Worm (Caenorhabditis elegans) whole organism, L3 larva: ENCODE results near the gene K06A9.1.

Source experiments
- R02D3.7 ChIP-seq: fragments of 150-350 bp; optimal IDR thresholded peaks from 2 replicates; lab custom pipeline; 2014; ENCODE audit warnings: missing biosample characterization, missing genetic modification characterization
- ZK546.5 ChIP-seq: sonication (generic microtip); optimal IDR thresholded peaks from 2 replicates; lab custom pipeline; 2017; ENCODE audit warnings: missing biosample characterization, missing genetic modification characterization
- aly-2 ChIP-seq: fragments of 150-350 bp; optimal IDR thresholded peaks from 2 replicates; lab custom pipeline; 2014; ENCODE audit warnings: missing biosample characterization, missing genetic modification characterization
- ama-1 ChIP-seq: fragments of 150-350 bp; optimal IDR thresholded peaks from 2 replicates; lab custom pipeline; 2018
- ceh-16 ChIP-seq: sonication (generic microtip); optimal IDR thresholded peaks from 2 replicates; lab custom pipeline; 2017; ENCODE audit warnings: missing biosample characterization, missing genetic modification characterization
- ceh-9 ChIP-seq: sonication (generic microtip); optimal IDR thresholded peaks from 2 replicates; lab custom pipeline; 2018; ENCODE audit warnings: missing biosample characterization, missing genetic modification characterization
- daf-12 ChIP-seq: fragments of 150-350 bp; optimal IDR thresholded peaks from 2 replicates; lab custom pipeline; 2014; ENCODE audit warnings: missing biosample characterization, missing genetic modification reagents, missing genetic modification characterization
- egl-5 ChIP-seq: fragments of 150-350 bp; optimal IDR thresholded peaks from 2 replicates; lab custom pipeline; 2017; ENCODE audit warnings: missing biosample characterization, missing genetic modification reagents, missing genetic modification characterization, inconsistent platforms
- elt-1 ChIP-seq: fragments of 150-350 bp; optimal IDR thresholded peaks from 2 replicates; lab custom pipeline; 2014; ENCODE audit warnings: missing biosample characterization, missing genetic modification characterization
- elt-2 ChIP-seq: sonication (generic microtip); optimal IDR thresholded peaks from 2 replicates; lab custom pipeline; 2016; ENCODE audit warnings: missing genetic modification reagents, mild to moderate bottlenecking, missing genetic modification characterization, missing compliant biosample characterization
- elt-3 ChIP-seq, 3 experiments: fragments of 150-350 bp in 1 of 3; sonication (generic microtip) in 2 of 3; optimal IDR thresholded peaks; 2 replicates in 2 of 3; 4 replicates in 1 of 3; lab custom pipeline; 2014 to 2017; ENCODE audit warnings: missing biosample characterization in 3 of 3, missing genetic modification characterization in 3 of 3
- fkh-10 ChIP-seq: sonication (generic microtip); optimal IDR thresholded peaks from 2 replicates; lab custom pipeline; 2017; ENCODE audit warnings: missing biosample characterization, missing genetic modification reagents, missing genetic modification characterization
- fos-1 ChIP-seq: fragments of 150-350 bp; optimal IDR thresholded peaks from 2 replicates; lab custom pipeline; 2014; ENCODE audit warnings: missing biosample characterization, missing genetic modification characterization
- hmg-11 ChIP-seq: sonication (generic microtip); optimal IDR thresholded peaks from 2 replicates; lab custom pipeline; 2016; ENCODE audit warnings: missing genetic modification characterization, missing compliant biosample characterization
- jun-1 ChIP-seq: fragments of 150-350 bp; optimal IDR thresholded peaks from 2 replicates; lab custom pipeline; 2014; ENCODE audit warnings: missing biosample characterization, missing genetic modification reagents, missing genetic modification characterization
- lin-39 ChIP-seq: fragments of 150-350 bp; optimal IDR thresholded peaks from 2 replicates; lab custom pipeline; 2018; ENCODE audit warnings: missing biosample characterization, missing genetic modification reagents, missing genetic modification characterization
- mdl-1 ChIP-seq: fragments of 150-350 bp; optimal IDR thresholded peaks from 2 replicates; lab custom pipeline; 2014; ENCODE audit warnings: missing biosample characterization, missing genetic modification characterization
- mml-1 ChIP-seq: fragments of 150-350 bp; sonication (generic microtip); optimal IDR thresholded peaks from 3 replicates; lab custom pipeline; 2014; ENCODE audit warnings: missing biosample characterization, missing genetic modification characterization
- nhr-12 ChIP-seq: fragments of 150-350 bp; optimal IDR thresholded peaks from 2 replicates; lab custom pipeline; 2014; ENCODE audit warnings: missing biosample characterization, missing genetic modification characterization
- nhr-23 ChIP-seq: fragments of 150-350 bp; optimal IDR thresholded peaks from 2 replicates; lab custom pipeline; 2014; ENCODE audit warnings: missing biosample characterization, missing genetic modification reagents, missing genetic modification characterization
- nhr-237 ChIP-seq: fragments of 150-350 bp; optimal IDR thresholded peaks from 2 replicates; lab custom pipeline; 2014; ENCODE audit warnings: missing biosample characterization, missing genetic modification characterization
- nhr-25 ChIP-seq: sonication (generic microtip); optimal IDR thresholded peaks from 2 replicates; lab custom pipeline; 2017; ENCODE audit warnings: missing biosample characterization, missing genetic modification characterization
- nhr-28 ChIP-seq: fragments of 150-350 bp; optimal IDR thresholded peaks from 2 replicates; lab custom pipeline; 2014; ENCODE audit warnings: missing biosample characterization, missing genetic modification characterization
- nhr-43 ChIP-seq: sonication (generic microtip); optimal IDR thresholded peaks from 2 replicates; lab custom pipeline; 2016; ENCODE audit warnings: mild to moderate bottlenecking, missing genetic modification characterization, missing compliant biosample characterization; ENCODE audit not compliant: poor library complexity, severe bottlenecking
- nhr-67 ChIP-seq: fragments of 150-350 bp; optimal IDR thresholded peaks from 2 replicates; lab custom pipeline; 2014; ENCODE audit warnings: missing biosample characterization, missing genetic modification characterization
- nhr-76 ChIP-seq: fragments of 150-350 bp; sonication (generic microtip); optimal IDR thresholded peaks from 5 replicates; lab custom pipeline; 2014; ENCODE audit warnings: missing biosample characterization, missing genetic modification characterization
- nhr-77 ChIP-seq: fragments of 150-350 bp; optimal IDR thresholded peaks from 2 replicates; lab custom pipeline; 2014; ENCODE audit warnings: missing biosample characterization, missing genetic modification characterization
- pha-4 ChIP-seq: fragments of 150-350 bp; optimal IDR thresholded peaks from 2 replicates; lab custom pipeline; 2014; ENCODE audit warnings: missing biosample characterization, missing genetic modification reagents, missing genetic modification characterization
- pqm-1 ChIP-seq: fragments of 150-350 bp; optimal IDR thresholded peaks from 2 replicates; lab custom pipeline; 2017; ENCODE audit warnings: missing biosample characterization, missing genetic modification characterization, inconsistent platforms
- sea-2 ChIP-seq: fragments of 150-350 bp; sonication (generic microtip); optimal IDR thresholded peaks from 4 replicates; lab custom pipeline; 2014; ENCODE audit warnings: missing biosample characterization, missing genetic modification reagents, missing genetic modification characterization
- skn-1 ChIP-seq: fragments of 150-350 bp; optimal IDR thresholded peaks from 2 replicates; lab custom pipeline; 2014; ENCODE audit warnings: missing biosample characterization, missing genetic modification characterization
- snpc-4 ChIP-seq: fragments of 150-350 bp; optimal IDR thresholded peaks from 2 replicates; lab custom pipeline; 2014; ENCODE audit warnings: missing biosample characterization, missing genetic modification characterization
- unc-39 ChIP-seq: sonication (generic microtip); optimal IDR thresholded peaks from 4 replicates; lab custom pipeline; 2017; ENCODE audit warnings: missing biosample characterization, missing genetic modification characterization
- unc-62 ChIP-seq: fragments of 150-350 bp; sonication (generic microtip); optimal IDR thresholded peaks from 4 replicates; lab custom pipeline; 2014; ENCODE audit warnings: missing biosample characterization, missing genetic modification reagents, missing genetic modification characterization
- zag-1 ChIP-seq: fragments of 150-350 bp; optimal IDR thresholded peaks from 2 replicates; lab custom pipeline; 2014; ENCODE audit warnings: missing biosample characterization, missing genetic modification characterization
- ztf-11 ChIP-seq: fragments of 150-350 bp; optimal IDR thresholded peaks from 2 replicates; lab custom pipeline; 2014; ENCODE audit warnings: missing biosample characterization, missing genetic modification characterization

The K06A9.1 gene

ce11 chrX:1546878-1547555, at the start of gene K06A9.1:
Gene K06A9.1, plus strand, starts transcription at chrX:1547505.
- TF ChIP-seq pqm-1 (tag; lab: Kevin White, UChicago), result peak; percentile 37
- TF ChIP-seq aly-2 (tag; lab: Kevin White, UChicago), result no peak
- TF ChIP-seq fos-1 (tag; lab: Kevin White, UChicago), result no peak
- TF ChIP-seq snpc-4 (tag; lab: Kevin White, UChicago), result no peak
- peak; percentile 52 for TF ChIP-seq elt-2 (tag; lab: Kevin White, UChicago)
- no peak for TF ChIP-seq R02D3.7 (tag; lab: Kevin White, UChicago)

ce11 chrX:1497581-1497980, 49.7 kb upstream of the K06A9.1 start, which contains the start of gene F09E10.6:
Gene F09E10.6, minus strand, starts transcription at chrX:1497681.
- TF ChIP-seq ztf-11 (tag; lab: Kevin White, UChicago), result no peak
- TF ChIP-seq nhr-237 (tag; lab: Kevin White, UChicago), result no peak
- no peak for TF ChIP-seq unc-39
- no peak for TF ChIP-seq snpc-4 (tag; lab: Kevin White, UChicago)
- TF ChIP-seq ceh-9 (tag; lab: Kevin White, UChicago), result no peak
- TF ChIP-seq skn-1 (tag; lab: Kevin White, UChicago), result no peak
- no peak for TF ChIP-seq nhr-77 (tag; lab: Kevin White, UChicago)
- no peak for TF ChIP-seq jun-1 (tag; lab: Kevin White, UChicago)
- no peak for TF ChIP-seq nhr-28 (tag; lab: Kevin White, UChicago)
- no peak for TF ChIP-seq nhr-23 (tag; lab: Kevin White, UChicago)
- no peak for TF ChIP-seq nhr-76
- TF ChIP-seq elt-2 (tag; lab: Kevin White, UChicago), result no peak
- TF ChIP-seq, all 47 proteins: peak for 0

ce11 chrX:1499499-1499898, 47.8 kb upstream of the K06A9.1 start:
- TF ChIP-seq snpc-4 (tag; lab: Kevin White, UChicago), result no peak
- TF ChIP-seq, all 47 proteins: peak for 0

- TF ChIP-seq fkh-10 (GFP tag; lab: Kevin White, UChicago) (no peak), daf-12 (tag; lab: Kevin White, UChicago) (no peak), pha-4 (tag; lab: Kevin White, UChicago) (no peak), sea-2 (no peak), nhr-76 (no peak), hmg-11 (tag; lab: Kevin White, UChicago) (no peak), R02D3.7 (tag; lab: Kevin White, UChicago) (no peak), nhr-77 (tag; lab: Kevin White, UChicago) (no peak), elt-3 (tag; optimal IDR thresholded peaks at IDR 0.05; lab: Kevin White, UChicago) (no peak), aly-2 (tag; lab: Kevin White, UChicago) (no peak), egl-5 (tag; lab: Kevin White, UChicago) (no peak), elt-1 (tag; lab: Kevin White, UChicago) (no peak)
These were observed 45.6 kb upstream of the K06A9.1 start, which contains the start of gene F09E10.7 for ce11 chrX:1501752-1502151. Gene F09E10.7, minus strand, starts transcription at chrX:1501852.

- TF ChIP-seq hmg-11 (tag; lab: Kevin White, UChicago) (no peak), fos-1 (tag; lab: Kevin White, UChicago) (no peak), ceh-16 (tag; lab: Kevin White, UChicago) (no peak), nhr-12 (tag; lab: Kevin White, UChicago) (no peak), zag-1 (tag; lab: Kevin White, UChicago) (no peak)
These were observed 44.8 kb upstream of the K06A9.1 start, which contains the start of gene F09E10.1 for ce11 chrX:1502490-1502889. Gene F09E10.1, plus strand, starts transcription at chrX:1502790.

ce11 chrX:1502914-1503313, 44.4 kb upstream of the K06A9.1 start:
- TF ChIP-seq ZK546.5 (no peak), lin-39 (no peak), fos-1 (tag; lab: Kevin White, UChicago) (no peak), daf-12 (tag; lab: Kevin White, UChicago) (no peak), mml-1 (tag; lab: Kevin White, UChicago) (no peak), elt-1 (tag; lab: Kevin White, UChicago) (no peak), nhr-43 (tag; lab: Kevin White, UChicago) (no peak), nhr-67 (no peak), snpc-4 (tag; lab: Kevin White, UChicago) (no peak), nhr-25 (no peak), unc-62 (GFP tag; lab: Kevin White, UChicago) (no peak), hmg-11 (tag; lab: Kevin White, UChicago) (no peak), nhr-77 (tag; lab: Kevin White, UChicago) (no peak), skn-1 (tag; lab: Kevin White, UChicago) (no peak), mdl-1 (tag; lab: Kevin White, UChicago) (no peak), ama-1 (lab: Kevin White, UChicago) (no peak)
